Fruit fly (Drosophila melanogaster): Measurements from ENCODE around the gene CG14262.

Gene CG14262

dm6 chr3R:27292159-27292880 is 27.1 kb upstream of the CG14262 start, which contains the start of gene CG3348 (continued):
- TF ChIP-seq CG1602 (GFP tag; optimal IDR thresholded peaks at IDR 0.05) (peak; percentile 31), hb (GFP tag; IDR thresholded peaks at IDR 0.05; ENCODE audit: partially characterized antibody) (no peak), CG11696 (GFP tag; IDR thresholded peaks at IDR 0.05) (peak; percentile 31; the same call in 1 of the 2 replicates), H2.0 (GFP tag; IDR thresholded peaks at IDR 0.05) (peak; percentile 67), CG33557 (GFP tag; optimal IDR thresholded peaks at IDR 0.05) (no peak), Hsf (GFP tag; optimal IDR thresholded peaks at IDR 0.05) (peak; percentile 71), ap (GFP tag; IDR thresholded peaks at IDR 0.05) (no peak), exex (tag; optimal IDR thresholded peaks at IDR 0.05) (no peak), chn (GFP tag; optimal IDR thresholded peaks at IDR 0.05) (peak; percentile 4), CG9817 (tag; optimal IDR thresholded peaks at IDR 0.05) (peak; percentile 82), CG10209 (GFP tag; optimal IDR thresholded peaks at IDR 0.05) (peak; percentile 65), sisA (GFP tag; IDR thresholded peaks at IDR 0.05) (peak; percentile 66), CG7357 (GFP tag; IDR thresholded peaks at IDR 0.05) (0 out of 3 replicates have a peak, but pooled peaks have one; percentile 46), bab2 (GFP tag; optimal IDR thresholded peaks at IDR 0.05) (peak; percentile 74), Chrac-16 (GFP tag; optimal IDR thresholded peaks at IDR 0.05) (peak; percentile 56), Mrtf (GFP tag; IDR thresholded peaks at IDR 0.05) (peak; percentile 58; the same call in 1 of the 3 replicates), slou (GFP tag; optimal IDR thresholded peaks at IDR 0.05) (peak; percentile 17), scrt (GFP tag; optimal IDR thresholded peaks at IDR 0.05) (peak; percentile 73), Dbx (GFP tag; IDR thresholded peaks at IDR 0.05) (peak; percentile 89), CG17328 (GFP tag; IDR thresholded peaks at IDR 0.05) (peak; percentile 71), crc (GFP tag; optimal IDR thresholded peaks at IDR 0.05) (peak; percentile 49), tx (GFP tag; optimal IDR thresholded peaks at IDR 0.05) (peak; percentile 47), MBD-R2 (GFP tag; IDR thresholded peaks at IDR 0.05) (peak; percentile 61; the same call in 1 of the 2 replicates), GATAe (GFP tag; conservative IDR thresholded peaks at IDR 0.05) (peak; percentile 31), gsb (GFP tag; IDR thresholded peaks at IDR 0.05) (no peak), ATbp (GFP tag; optimal IDR thresholded peaks at IDR 0.05) (peak; percentile 21), H15 (GFP tag; IDR thresholded peaks at IDR 0.05) (peak; percentile 34; the same call in 1 of the 3 replicates), Abd-B (GFP tag; optimal IDR thresholded peaks at IDR 0.05) (peak; percentile 57), CG5180 (GFP tag; optimal IDR thresholded peaks at IDR 0.05) (peak; percentile 4), ara (GFP tag; IDR thresholded peaks at IDR 0.05) (peak; percentile 45; the same call in 1 of the 2 replicates), CG3995 (GFP tag; optimal IDR thresholded peaks at IDR 0.05) (peak; percentile 59), dmrt99B (tag; optimal IDR thresholded peaks at IDR 0.05) (peak; percentile 71), CG6654 (GFP tag; optimal IDR thresholded peaks at IDR 0.05) (peak; percentile 48), CG12769 (tag; optimal IDR thresholded peaks at IDR 0.05) (peak; percentile 61), Jarid2 (GFP tag; optimal IDR thresholded peaks at IDR 0.05) (no peak), Atf6 (GFP tag; IDR thresholded peaks at IDR 0.05) (peak; percentile 81), CG5245 (GFP tag; optimal IDR thresholded peaks at IDR 0.05) (peak; percentile 50), gsb-n (tag; optimal IDR thresholded peaks at IDR 0.05) (peak; percentile 15), tup (GFP tag; optimal IDR thresholded peaks at IDR 0.05) (peak; percentile 20), CG4404 (GFP tag; IDR thresholded peaks at IDR 0.05) (peak; percentile 61), CG2116 (GFP tag; optimal IDR thresholded peaks at IDR 0.05) (no peak), CG33213 (GFP tag; optimal IDR thresholded peaks at IDR 0.05) (peak; percentile 56), CG2678 (tag; optimal IDR thresholded peaks at IDR 0.05) (peak; percentile 87), HLH54F (GFP tag; optimal IDR thresholded peaks at IDR 0.05) (peak; percentile 64), CG7372 (GFP tag; IDR thresholded peaks at IDR 0.05) (peak; percentile 58)
